Worm (Caenorhabditis elegans) whole organism, L1 larva: ENCODE data around the gene srg-69.

Experiments used
- C04F5.9 ChIP-seq: sonication (generic microtip); optimal IDR thresholded peaks from 2 replicates; lab custom pipeline; 2016; ENCODE audit warnings: missing genetic modification characterization, missing compliant biosample characterization
- C16A3.4 ChIP-seq: fragments of 150-350 bp; optimal IDR thresholded peaks from 2 replicates; lab custom pipeline; 2014; ENCODE audit warnings: missing biosample characterization, missing genetic modification characterization
- C34B4.2 ChIP-seq: sonication (generic microtip); optimal IDR thresholded peaks from 2 replicates; lab custom pipeline; 2017; ENCODE audit warnings: mild to moderate bottlenecking, missing genetic modification characterization, missing compliant biosample characterization
- F16B12.6 ChIP-seq: fragments of 150-350 bp; optimal IDR thresholded peaks from 2 replicates; lab custom pipeline; 2014; ENCODE audit warnings: missing biosample characterization, missing genetic modification characterization
- Y116A8C.19 ChIP-seq: sonication (generic microtip); optimal IDR thresholded peaks from 2 replicates; lab custom pipeline; 2016; ENCODE audit warnings: missing compliant biosample characterization, missing genetic modification characterization, borderline replicate concordance
- alr-1 ChIP-seq: fragments of 200-800 bp; sonication (Bioruptor generic); optimal IDR thresholded peaks from 2 replicates; lab custom pipeline; 2018; ENCODE audit warnings: borderline replicate concordance, mild to moderate bottlenecking, missing genetic modification characterization, missing compliant biosample characterization
- aly-2 ChIP-seq: fragments of 150-350 bp; optimal IDR thresholded peaks from 2 replicates; lab custom pipeline; 2014; ENCODE audit warnings: missing biosample characterization, missing genetic modification characterization
- ama-1 ChIP-seq: fragments of 150-350 bp; optimal IDR thresholded peaks from 2 replicates; lab custom pipeline; 2014
- blmp-1 ChIP-seq: fragments of 150-350 bp; optimal IDR thresholded peaks from 2 replicates; lab custom pipeline; 2014; ENCODE audit warnings: missing biosample characterization, missing genetic modification characterization
- ceh-8 ChIP-seq: fragments of 200-800 bp; sonication (Bioruptor generic); optimal IDR thresholded peaks from 2 replicates; lab custom pipeline; 2018; ENCODE audit warnings: mild to moderate bottlenecking, missing genetic modification characterization, moderate library complexity, missing compliant biosample characterization
- ces-1 ChIP-seq: fragments of 150-350 bp; optimal IDR thresholded peaks from 2 replicates; lab custom pipeline; 2014; ENCODE audit warnings: missing biosample characterization, missing genetic modification reagents, missing genetic modification characterization
- dpl-1 ChIP-seq, 3 experiments: fragments of 150-350 bp in 2 of 3; sonication (generic microtip) in 1 of 3; optimal IDR thresholded peaks; 2 replicates each; lab custom pipeline; 2014 to 2017; ENCODE audit warnings: missing biosample characterization in 3 of 3, missing genetic modification characterization in 3 of 3, missing genetic modification reagents in 3 of 3
- dsc-1 ChIP-seq: sonication (generic microtip); optimal IDR thresholded peaks from 2 replicates; lab custom pipeline; 2016; ENCODE audit warnings: mild to moderate bottlenecking, missing genetic modification characterization, missing compliant biosample characterization
- efl-1 ChIP-seq, 4 experiments: fragments of 150-350 bp; optimal IDR thresholded peaks in 3 of 4; peaks in 1 of 4; 1 replicate in 1 of 4; 2 replicates in 3 of 4; lab custom pipeline; 2014; ENCODE audit warnings: missing biosample characterization in 2 of 4, missing genetic modification characterization in 2 of 4, missing genetic modification reagents in 2 of 4
- elt-3 ChIP-seq, 6 experiments: fragments of 150-350 bp in 1 of 6; sonication (generic microtip); optimal IDR thresholded peaks; 2 replicates each; lab custom pipeline; 2017 to 2018; ENCODE audit warnings: missing biosample characterization in 6 of 6, missing genetic modification characterization in 6 of 6, inconsistent platforms in 1 of 6
- ets-5 ChIP-seq: fragments of 200-800 bp; sonication (Bioruptor generic); IDR thresholded peaks from 2 replicates; pipeline ENCODE4 v1.3.6; 2022; ENCODE audit warnings: missing genetic modification characterization, missing compliant biosample characterization
- fkh-10 ChIP-seq: sonication (generic microtip); optimal IDR thresholded peaks from 2 replicates; lab custom pipeline; 2017; ENCODE audit warnings: missing biosample characterization, missing genetic modification reagents, missing genetic modification characterization
- fkh-4 ChIP-seq: sonication (generic microtip); optimal IDR thresholded peaks from 2 replicates; lab custom pipeline; 2016; ENCODE audit warnings: missing compliant biosample characterization, missing genetic modification characterization, borderline replicate concordance
- fkh-8 ChIP-seq: sonication (generic microtip); optimal IDR thresholded peaks from 2 replicates; lab custom pipeline; 2016; ENCODE audit warnings: mild to moderate bottlenecking, missing genetic modification characterization, missing compliant biosample characterization
- fos-1 ChIP-seq: fragments of 150-350 bp; optimal IDR thresholded peaks from 2 replicates; lab custom pipeline; 2014; ENCODE audit warnings: missing biosample characterization, missing genetic modification characterization
- hlh-17 ChIP-seq: fragments of 200-800 bp; sonication (Bioruptor generic); optimal IDR thresholded peaks from 2 replicates; lab custom pipeline; 2018; ENCODE audit warnings: missing genetic modification characterization, mild to moderate bottlenecking, missing compliant biosample characterization, moderate library complexity, borderline replicate concordance
- hpl-2 ChIP-seq: fragments of 150-350 bp; optimal IDR thresholded peaks from 2 replicates; lab custom pipeline; 2014; ENCODE audit warnings: missing biosample characterization, missing genetic modification reagents, missing genetic modification characterization
- isw-1 ChIP-seq: fragments of 200-800 bp; sonication (Bioruptor generic); IDR thresholded peaks from 2 replicates; pipeline ENCODE4 v1.3.6; 2022; ENCODE audit warnings: missing genetic modification characterization, missing compliant biosample characterization
- lin-13 ChIP-seq: fragments of 150-350 bp; optimal IDR thresholded peaks from 2 replicates; lab custom pipeline; 2014; ENCODE audit warnings: missing biosample characterization, missing genetic modification reagents, missing genetic modification characterization
- lin-14 ChIP-seq: fragments of 200-800 bp; sonication (Bioruptor generic); optimal IDR thresholded peaks from 2 replicates; lab custom pipeline; 2018; ENCODE audit warnings: mild to moderate bottlenecking, missing genetic modification characterization, moderate library complexity, missing compliant biosample characterization
- lin-35 ChIP-seq, 2 experiments: fragments of 150-350 bp; optimal IDR thresholded peaks; 2 replicates each; lab custom pipeline; 2014; ENCODE audit warnings: missing biosample characterization in 2 of 2, missing genetic modification characterization in 2 of 2, missing genetic modification reagents in 2 of 2
- mab-9 ChIP-seq: fragments of 200-800 bp; sonication (Bioruptor generic); IDR thresholded peaks from 2 replicates; pipeline ENCODE4 v1.3.6; 2022; ENCODE audit warnings: missing genetic modification reagents, missing genetic modification characterization, missing compliant biosample characterization
- mdl-1 ChIP-seq, 2 experiments: fragments of 150-350 bp; optimal IDR thresholded peaks; 2 replicates each; lab custom pipeline; 2014 to 2017; ENCODE audit warnings: missing biosample characterization in 2 of 2, missing genetic modification characterization in 2 of 2, inconsistent platforms in 1 of 2
- mep-1 ChIP-seq: fragments of 150-350 bp; optimal IDR thresholded peaks from 2 replicates; lab custom pipeline; 2014; ENCODE audit warnings: missing biosample characterization, missing genetic modification characterization
- nhr-11 ChIP-seq: fragments of 150-350 bp; optimal IDR thresholded peaks from 2 replicates; lab custom pipeline; 2014; ENCODE audit warnings: missing biosample characterization, missing genetic modification characterization
- nhr-12 ChIP-seq: sonication (generic microtip); optimal IDR thresholded peaks from 2 replicates; lab custom pipeline; 2017; ENCODE audit warnings: missing biosample characterization, missing genetic modification characterization
- nhr-19 ChIP-seq: fragments of 200-800 bp; sonication (Bioruptor generic); conservative IDR thresholded peaks from 2 replicates; pipeline ENCODE4 v1.3.6; 2022; ENCODE audit warnings: missing genetic modification characterization, missing compliant biosample characterization
- nhr-20 ChIP-seq: sonication (generic microtip); optimal IDR thresholded peaks from 2 replicates; lab custom pipeline; 2016; ENCODE audit warnings: mild to moderate bottlenecking, missing genetic modification characterization, missing compliant biosample characterization
- nhr-237 ChIP-seq: fragments of 150-350 bp; optimal IDR thresholded peaks from 2 replicates; lab custom pipeline; 2014; ENCODE audit warnings: missing biosample characterization, missing genetic modification characterization
- nhr-47 ChIP-seq: sonication (generic microtip); optimal IDR thresholded peaks from 2 replicates; lab custom pipeline; 2016; ENCODE audit warnings: mild to moderate bottlenecking, missing genetic modification characterization, moderate library complexity, missing compliant biosample characterization
- nhr-71 ChIP-seq: sonication (generic microtip); optimal IDR thresholded peaks from 2 replicates; lab custom pipeline; 2016; ENCODE audit warnings: mild to moderate bottlenecking, missing genetic modification characterization, moderate library complexity, missing compliant biosample characterization
- nhr-76 ChIP-seq: sonication (generic microtip); optimal IDR thresholded peaks from 2 replicates; lab custom pipeline; 2017; ENCODE audit warnings: missing biosample characterization, missing genetic modification characterization
- nhr-85 ChIP-seq: sonication (generic microtip); peaks from one replicate; lab custom pipeline; 2016; ENCODE audit warnings: missing genetic modification characterization, inconsistent platforms, missing compliant biosample characterization
- nhr-90 ChIP-seq: sonication (generic microtip); optimal IDR thresholded peaks from 2 replicates; lab custom pipeline; 2016; ENCODE audit warnings: mild to moderate bottlenecking, missing genetic modification characterization, missing compliant biosample characterization; ENCODE audit not compliant: poor library complexity
- pqm-1 ChIP-seq: sonication (generic microtip); optimal IDR thresholded peaks from 3 replicates; lab custom pipeline; 2017; ENCODE audit warnings: missing biosample characterization, missing genetic modification characterization
- skn-1 ChIP-seq: fragments of 150-350 bp; optimal IDR thresholded peaks from 2 replicates; lab custom pipeline; 2014; ENCODE audit warnings: missing biosample characterization, missing genetic modification characterization
- snpc-4 ChIP-seq: fragments of 150-350 bp; optimal IDR thresholded peaks from 2 replicates; lab custom pipeline; 2014; ENCODE audit warnings: missing biosample characterization, missing genetic modification characterization
- snu-23 ChIP-seq: sonication (generic microtip); optimal IDR thresholded peaks from 2 replicates; lab custom pipeline; 2016; ENCODE audit warnings: missing genetic modification characterization, missing compliant biosample characterization
- sox-4 ChIP-seq: sonication (generic microtip); optimal IDR thresholded peaks from 2 replicates; lab custom pipeline; 2016; ENCODE audit warnings: missing genetic modification characterization, missing compliant biosample characterization
- tbx-2 ChIP-seq: sonication (generic microtip); optimal IDR thresholded peaks from 2 replicates; lab custom pipeline; 2016; ENCODE audit warnings: missing genetic modification characterization, missing compliant biosample characterization
- tlp-1 ChIP-seq: fragments of 150-350 bp; optimal IDR thresholded peaks from 2 replicates; lab custom pipeline; 2014; ENCODE audit warnings: missing biosample characterization, missing genetic modification characterization
- unc-130 ChIP-seq: fragments of 150-350 bp; optimal IDR thresholded peaks from 2 replicates; lab custom pipeline; 2017; ENCODE audit warnings: missing biosample characterization, missing genetic modification characterization, inconsistent platforms
- unc-30 ChIP-seq: sonication (generic microtip); optimal IDR thresholded peaks from 2 replicates; lab custom pipeline; 2017; ENCODE audit warnings: missing biosample characterization, missing genetic modification characterization
- unc-98 ChIP-seq: fragments of 200-800 bp; sonication (Bioruptor generic); IDR thresholded peaks from 2 replicates; pipeline ENCODE4 v1.3.6; 2022; ENCODE audit warnings: missing genetic modification characterization, missing compliant biosample characterization
- vab-15 ChIP-seq: sonication (generic microtip); optimal IDR thresholded peaks from 2 replicates; lab custom pipeline; 2017; ENCODE audit warnings: missing genotype, mild to moderate bottlenecking, missing genetic modification characterization, missing compliant biosample characterization
- xbp-1 ChIP-seq: sonication (generic microtip); optimal IDR thresholded peaks from 2 replicates; lab custom pipeline; 2016; ENCODE audit warnings: missing genetic modification characterization, missing compliant biosample characterization
- zip-4 ChIP-seq: fragments of 200-800 bp; sonication (Bioruptor generic); optimal IDR thresholded peaks from 2 replicates; lab custom pipeline; 2018; ENCODE audit warnings: mild to moderate bottlenecking, missing genetic modification characterization, moderate library complexity, missing compliant biosample characterization
- ztf-11 ChIP-seq, 2 experiments: sonication (generic microtip); optimal IDR thresholded peaks; 2 replicates each; lab custom pipeline; 2016 to 2017; ENCODE audit warnings: missing genetic modification characterization in 2 of 2, missing biosample characterization in 1 of 2, missing compliant biosample characterization in 1 of 2
- ztf-4 ChIP-seq: fragments of 150-350 bp; optimal IDR thresholded peaks from 2 replicates; lab custom pipeline; 2014; ENCODE audit warnings: missing biosample characterization, missing genetic modification characterization

The srg-69 gene

ce11 chrII:5336035-5336376 lies 19.5 kb upstream of the srg-69 start:
- TF ChIP-seq nhr-11 (tag; lab: Kevin White, UChicago): no peak
- TF ChIP-seq unc-130: no peak
- no peak for TF ChIP-seq ceh-8 (GFP tag; lab: Kevin White, UChicago)
- no peak for TF ChIP-seq nhr-19 (GFP tag; lab: Robert Waterston, UW)
- no peak for TF ChIP-seq unc-30 (tag; lab: Kevin White, UChicago)
- no peak for TF ChIP-seq elt-3 (tag; optimal IDR thresholded peaks at IDR 0.05; lab: Kevin White, UChicago)
- TF ChIP-seq nhr-237: no peak
- TF ChIP-seq unc-98 (GFP tag; lab: Robert Waterston, UW): no peak
- TF ChIP-seq sox-4 (tag; lab: Kevin White, UChicago): no peak
- no peak for TF ChIP-seq ztf-11 (tag; optimal IDR thresholded peaks at IDR 0.05; lab: Kevin White, UChicago)
- TF ChIP-seq mab-9: peak; percentile 49; the same call in 1 of the 2 replicates
- no peak for TF ChIP-seq ets-5 (GFP tag; lab: Robert Waterston, UW)
- no peak for TF ChIP-seq ama-1 (lab: Kevin White, UChicago)
- no peak for TF ChIP-seq aly-2 (tag; lab: Kevin White, UChicago)
- no peak for TF ChIP-seq nhr-90
- TF ChIP-seq nhr-12 (tag; lab: Kevin White, UChicago): no peak
- peak; percentile 69 for TF ChIP-seq fkh-10 (GFP tag; lab: Kevin White, UChicago)
- no peak for TF ChIP-seq skn-1 (tag; lab: Kevin White, UChicago)
- TF ChIP-seq tlp-1 (tag; lab: Kevin White, UChicago): no peak
- no peak for TF ChIP-seq C34B4.2
- peak; percentile 28 for TF ChIP-seq isw-1 (GFP tag; lab: Robert Waterston, UW)
- TF ChIP-seq efl-1 (optimal IDR thresholded peaks at IDR 0.05; lab: Kevin White, UChicago): peak; percentile 32 to 38
- peak in 1 of 2 experiments; percentile 82 for TF ChIP-seq efl-1 (GFP tag; optimal IDR thresholded peaks at IDR 0.05 in 1 of 2; lab: Kevin White, UChicago)
- no peak for TF ChIP-seq ces-1 (GFP tag; lab: Kevin White, UChicago)
- peak; percentile 51 for TF ChIP-seq nhr-71
- TF ChIP-seq xbp-1: no peak
- peak; percentile 37 for TF ChIP-seq tbx-2
- TF ChIP-seq vab-15 (tag; lab: Kevin White, UChicago): no peak
- peak; percentile 91 for TF ChIP-seq lin-14 (GFP tag; lab: Kevin White, UChicago)
- TF ChIP-seq hlh-17: no peak
- TF ChIP-seq hpl-2 (GFP tag; lab: Kevin White, UChicago): no peak
- peak in 1 of 2 experiments; percentile 28 for TF ChIP-seq lin-35 (GFP tag; optimal IDR thresholded peaks at IDR 0.05; lab: Kevin White, UChicago)
- TF ChIP-seq fkh-4 (tag; lab: Kevin White, UChicago): no peak
- TF ChIP-seq pqm-1: no peak
- no peak for TF ChIP-seq nhr-85 (tag; lab: Kevin White, UChicago)
- TF ChIP-seq snpc-4: no peak
- TF ChIP-seq alr-1: no peak
- peak; percentile 94 for TF ChIP-seq blmp-1
- no peak for TF ChIP-seq F16B12.6 (tag; lab: Kevin White, UChicago)
- peak; percentile 43 for TF ChIP-seq lin-13 (GFP tag; lab: Kevin White, UChicago)
- TF ChIP-seq dsc-1 (tag; lab: Kevin White, UChicago): no peak
- TF ChIP-seq mep-1: peak; percentile 31
- TF ChIP-seq C04F5.9 (tag; lab: Kevin White, UChicago): no peak
- TF ChIP-seq zip-4 (GFP tag; lab: Kevin White, UChicago): no peak
- no peak for TF ChIP-seq ztf-4 (tag; lab: Kevin White, UChicago)
- TF ChIP-seq nhr-47: no peak
- no peak for TF ChIP-seq nhr-76 (tag; lab: Kevin White, UChicago)
- peak; percentile 49 for TF ChIP-seq snu-23
- peak; percentile 6 for TF ChIP-seq fos-1
- peak; percentile 53 for TF ChIP-seq fkh-8 (tag; lab: Kevin White, UChicago)
- no peak for TF ChIP-seq nhr-20
- TF ChIP-seq dpl-1 (GFP tag; optimal IDR thresholded peaks at IDR 0.05; lab: Kevin White, UChicago): no peak
- peak; percentile 6 for TF ChIP-seq C16A3.4 (tag; lab: Kevin White, UChicago)
- TF ChIP-seq Y116A8C.19 (tag; lab: Kevin White, UChicago): no peak
- TF ChIP-seq mdl-1 (tag; optimal IDR thresholded peaks at IDR 0.05; lab: Kevin White, UChicago): no peak
